Worm (Caenorhabditis elegans) whole organism, L4 larva: ENCODE results near the gene snf-10.

Experiments
- D1046.2 ChIP-seq: fragments of 200-800 bp; sonication (Bioruptor generic); IDR thresholded peaks from 2 replicates; pipeline ENCODE4 v1.3.6; 2022; ENCODE audit warnings: missing genetic modification characterization, missing compliant biosample characterization
- F10B5.3 ChIP-seq: sonication (generic microtip); optimal IDR thresholded peaks from 2 replicates; lab custom pipeline; 2016; ENCODE audit warnings: mild to moderate bottlenecking, missing genetic modification characterization, missing compliant biosample characterization
- F44E2.7 ChIP-seq: fragments of 200-800 bp; sonication (Bioruptor generic); IDR thresholded peaks from 2 replicates; pipeline ENCODE4 v2.1.2; 2022; ENCODE audit warnings: missing genetic modification characterization, missing compliant biosample characterization
- F49E8.2 ChIP-seq: sonication (generic microtip); optimal IDR thresholded peaks from 2 replicates; lab custom pipeline; 2016; ENCODE audit warnings: missing compliant biosample characterization, mild to moderate bottlenecking, missing genetic modification characterization, borderline replicate concordance
- Y48G9A.11 ChIP-seq: fragments of 200-800 bp; sonication (Bioruptor generic); IDR thresholded peaks from 2 replicates; pipeline ENCODE4 v1.3.6; 2022; ENCODE audit warnings: missing genetic modification reagents, missing genetic modification characterization, missing compliant biosample characterization
- Y75B8A.6 ChIP-seq: fragments of 200-800 bp; sonication (Bioruptor generic); IDR thresholded peaks from 2 replicates; pipeline ENCODE4 v1.3.6; 2022; ENCODE audit warnings: missing genetic modification reagents, missing genetic modification characterization, missing compliant biosample characterization
- ZK337.2 ChIP-seq: fragments of 200-800 bp; sonication (Bioruptor generic); IDR thresholded peaks from 2 replicates; pipeline ENCODE4 v1.3.6; 2022; ENCODE audit warnings: missing genetic modification reagents, missing genetic modification characterization, missing compliant biosample characterization
- ZK546.5 ChIP-seq, 2 experiments: sonication (generic microtip); optimal IDR thresholded peaks; 2 replicates each; lab custom pipeline; 2017; ENCODE audit warnings: missing biosample characterization in 2 of 2, missing genetic modification characterization in 2 of 2
- aha-1 ChIP-seq: fragments of 150-350 bp; peaks from one replicate; lab custom pipeline; 2014; ENCODE audit warnings: missing biosample characterization, missing genetic modification characterization
- ama-1 ChIP-seq: fragments of 150-350 bp; optimal IDR thresholded peaks from 2 replicates; lab custom pipeline; 2014; ENCODE audit warnings: inconsistent platforms, mixed read lengths
- ceh-28 ChIP-seq: fragments of 150-350 bp; optimal IDR thresholded peaks from 2 replicates; lab custom pipeline; 2014; ENCODE audit warnings: missing biosample characterization, missing genetic modification reagents, missing genetic modification characterization
- ceh-62 ChIP-seq: sonication (generic microtip); optimal IDR thresholded peaks from 2 replicates; lab custom pipeline; 2017; ENCODE audit warnings: missing biosample characterization, missing genetic modification characterization
- cey-2 ChIP-seq: sonication (generic microtip); optimal IDR thresholded peaks from 3 replicates; lab custom pipeline; 2017; ENCODE audit warnings: missing genetic modification characterization, mild to moderate bottlenecking, missing compliant biosample characterization, antibody characterized with exemption, borderline replicate concordance; ENCODE audit not compliant: insufficient read depth
- ctbp-1 ChIP-seq: fragments of 200-800 bp; sonication (Bioruptor generic); IDR thresholded peaks from 2 replicates; pipeline ENCODE4 v1.3.6; 2022; ENCODE audit warnings: missing genetic modification reagents, missing genetic modification characterization, missing compliant biosample characterization
- daf-12 ChIP-seq: fragments of 150-350 bp; optimal IDR thresholded peaks from 2 replicates; lab custom pipeline; 2014; ENCODE audit warnings: missing biosample characterization, missing genetic modification reagents, missing genetic modification characterization
- daf-16 ChIP-seq, 3 experiments: sonication (generic microtip); optimal IDR thresholded peaks; 2 replicates each; lab custom pipeline; 2016 to 2017; ENCODE audit warnings: missing genetic modification characterization in 3 of 3, missing genetic modification reagents in 3 of 3, mild to moderate bottlenecking in 2 of 3, missing compliant biosample characterization in 2 of 3, missing biosample characterization in 1 of 3, moderate library complexity in 1 of 3
- daf-19 ChIP-seq: fragments of 200-800 bp; sonication (Bioruptor generic); conservative IDR thresholded peaks from 2 replicates; pipeline ENCODE4 v1.3.6; 2022; ENCODE audit warnings: missing genetic modification characterization, missing compliant biosample characterization
- dmd-6 ChIP-seq: fragments of 200-800 bp; sonication (Bioruptor generic); IDR thresholded peaks from 2 replicates; pipeline ENCODE4 v1.3.6; 2022; ENCODE audit warnings: missing genetic modification reagents, missing genetic modification characterization, missing compliant biosample characterization
- dpl-1 ChIP-seq: fragments of 150-350 bp; optimal IDR thresholded peaks from 2 replicates; lab custom pipeline; 2014; ENCODE audit warnings: missing biosample characterization, missing genetic modification reagents, missing genetic modification characterization
- dve-1 ChIP-seq: sonication (generic microtip); optimal IDR thresholded peaks from 2 replicates; lab custom pipeline; 2017; ENCODE audit warnings: antibody characterized with exemption, mild to moderate bottlenecking, missing genetic modification characterization, missing compliant biosample characterization; ENCODE audit not compliant: insufficient read depth
- egl-27 ChIP-seq: sonication (generic microtip); optimal IDR thresholded peaks from 3 replicates; lab custom pipeline; 2017; ENCODE audit warnings: missing biosample characterization, missing genetic modification reagents, missing genetic modification characterization
- fos-1 ChIP-seq: fragments of 150-350 bp; optimal IDR thresholded peaks from 2 replicates; lab custom pipeline; 2014; ENCODE audit warnings: missing biosample characterization, missing genetic modification characterization
- hif-1 ChIP-seq, 2 experiments: sonication (generic microtip); optimal IDR thresholded peaks; 2 replicates each; lab custom pipeline; 2016 to 2017; ENCODE audit warnings: missing compliant biosample characterization in 2 of 2, missing genetic modification characterization in 2 of 2, missing genetic modification reagents in 2 of 2, missing genotype in 2 of 2, mild to moderate bottlenecking in 1 of 2
- hlh-30 ChIP-seq: sonication (generic microtip); optimal IDR thresholded peaks from 2 replicates; lab custom pipeline; 2017; ENCODE audit warnings: antibody characterized with exemption, mild to moderate bottlenecking, missing genetic modification characterization, missing compliant biosample characterization; ENCODE audit not compliant: insufficient read depth
- jun-1 ChIP-seq: fragments of 150-350 bp; optimal IDR thresholded peaks from 2 replicates; lab custom pipeline; 2014; ENCODE audit warnings: missing biosample characterization, missing genetic modification reagents, missing genetic modification characterization
- lin-13 ChIP-seq: fragments of 150-350 bp; optimal IDR thresholded peaks from 2 replicates; lab custom pipeline; 2014; ENCODE audit warnings: missing biosample characterization, missing genetic modification reagents, missing genetic modification characterization
- lsy-2 ChIP-seq, 2 experiments: fragments of 150-350 bp in 1 of 2; sonication (generic microtip) in 1 of 2; optimal IDR thresholded peaks; 2 replicates each; lab custom pipeline; 2014 to 2017; ENCODE audit warnings: missing biosample characterization in 2 of 2, missing genetic modification characterization in 2 of 2
- mdl-1 ChIP-seq, 2 experiments: fragments of 150-350 bp in 1 of 2; sonication (generic microtip) in 1 of 2; optimal IDR thresholded peaks; 2 replicates each; lab custom pipeline; 2014 to 2017; ENCODE audit warnings: missing biosample characterization in 2 of 2, missing genetic modification characterization in 2 of 2
- mdt-29 ChIP-seq: fragments of 200-800 bp; sonication (Bioruptor generic); IDR thresholded peaks from 2 replicates; pipeline ENCODE4 v1.3.6; 2022; ENCODE audit warnings: missing genetic modification reagents, missing genetic modification characterization, missing compliant biosample characterization
- nhr-102 ChIP-seq: sonication (generic microtip); optimal IDR thresholded peaks from 2 replicates; lab custom pipeline; 2016; ENCODE audit warnings: mild to moderate bottlenecking, missing genetic modification characterization, moderate library complexity, missing compliant biosample characterization
- nhr-28 ChIP-seq: fragments of 150-350 bp; optimal IDR thresholded peaks from 2 replicates; lab custom pipeline; 2014; ENCODE audit warnings: missing biosample characterization, missing genetic modification characterization
- nhr-48 ChIP-seq: sonication (generic microtip); optimal IDR thresholded peaks from 2 replicates; lab custom pipeline; 2016; ENCODE audit warnings: mild to moderate bottlenecking, missing genetic modification characterization, missing compliant biosample characterization
- php-3 ChIP-seq: fragments of 200-800 bp; sonication (Bioruptor generic); IDR thresholded peaks from 2 replicates; pipeline ENCODE4 v1.3.6; 2022; ENCODE audit warnings: missing genetic modification reagents, missing genetic modification characterization, missing compliant biosample characterization
- pqm-1 ChIP-seq: sonication (generic microtip); optimal IDR thresholded peaks from 2 replicates; lab custom pipeline; 2017; ENCODE audit warnings: missing biosample characterization, missing genetic modification characterization
- rbr-2 ChIP-seq: sonication (generic microtip); optimal IDR thresholded peaks from 2 replicates; lab custom pipeline; 2016; ENCODE audit warnings: missing genotype, missing genetic modification characterization, missing compliant biosample characterization
- saeg-2 ChIP-seq: fragments of 200-800 bp; sonication (Bioruptor generic); IDR thresholded peaks from 2 replicates; pipeline ENCODE4 v1.3.6; 2022; ENCODE audit warnings: missing genetic modification reagents, missing genetic modification characterization, missing compliant biosample characterization
- sdz-12 ChIP-seq: fragments of 200-800 bp; sonication (Bioruptor generic); optimal IDR thresholded peaks from 2 replicates; lab custom pipeline; 2018; ENCODE audit warnings: mild to moderate bottlenecking, missing genetic modification characterization, missing compliant biosample characterization
- snpc-1.2 ChIP-seq: fragments of 200-800 bp; sonication (Bioruptor generic); IDR thresholded peaks from 2 replicates; pipeline ENCODE4 v1.3.6; 2022; ENCODE audit warnings: missing genetic modification reagents, missing genetic modification characterization, missing compliant biosample characterization
- spr-3 ChIP-seq: fragments of 200-800 bp; sonication (Bioruptor generic); optimal IDR thresholded peaks from 2 replicates; lab custom pipeline; 2018; ENCODE audit warnings: mild to moderate bottlenecking, missing genetic modification characterization, missing compliant biosample characterization
- zfp-3 ChIP-seq: fragments of 200-800 bp; sonication (Bioruptor generic); conservative IDR thresholded peaks from 2 replicates; pipeline ENCODE4 v1.3.6; 2022; ENCODE audit warnings: missing genetic modification reagents, missing genetic modification characterization, missing compliant biosample characterization
- zip-11 ChIP-seq: fragments of 200-800 bp; sonication (Bioruptor generic); IDR thresholded peaks from 2 replicates; pipeline ENCODE4 v1.3.6; 2022; ENCODE audit warnings: missing genetic modification characterization, missing compliant biosample characterization

Gene snf-10

ce11 chrV:10416925-10417324 lies 23.7 kb downstream of the snf-10 start, which contains the start of gene F15H10.10:
TSS of gene F15H10.10 (minus strand) at chrV:10417025.
- TF ChIP-seq ceh-28 = no peak

DNA sequence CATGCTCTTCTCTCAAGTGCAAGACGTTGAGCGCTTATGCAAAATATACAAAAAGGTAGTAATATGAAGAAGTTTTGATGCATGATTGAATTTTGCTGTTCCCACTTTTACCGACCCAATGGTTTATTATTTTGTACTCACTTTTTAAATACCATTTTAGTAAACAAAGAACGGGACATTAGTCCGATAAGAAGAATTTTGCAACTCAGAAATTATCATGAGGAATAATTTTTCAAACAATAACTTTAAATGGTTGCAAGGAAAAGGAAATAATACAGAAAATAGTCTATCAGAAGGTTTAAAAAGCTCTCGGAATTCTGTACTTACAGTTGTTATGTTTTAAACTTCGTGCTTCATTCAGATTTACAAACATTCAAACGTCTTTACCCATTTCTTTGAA lies 26.0 kb downstream of the snf-10 start, which contains the start of gene F15H10.9:
F15H10.9 (minus strand) TSS at position 101 of the 400 bp plus-strand sequence.
- TF ChIP-seq daf-12 (no peak), ZK546.5 (tag; optimal IDR thresholded peaks at IDR 0.05; lab: Kevin White, UChicago) (no peak)

DNA sequence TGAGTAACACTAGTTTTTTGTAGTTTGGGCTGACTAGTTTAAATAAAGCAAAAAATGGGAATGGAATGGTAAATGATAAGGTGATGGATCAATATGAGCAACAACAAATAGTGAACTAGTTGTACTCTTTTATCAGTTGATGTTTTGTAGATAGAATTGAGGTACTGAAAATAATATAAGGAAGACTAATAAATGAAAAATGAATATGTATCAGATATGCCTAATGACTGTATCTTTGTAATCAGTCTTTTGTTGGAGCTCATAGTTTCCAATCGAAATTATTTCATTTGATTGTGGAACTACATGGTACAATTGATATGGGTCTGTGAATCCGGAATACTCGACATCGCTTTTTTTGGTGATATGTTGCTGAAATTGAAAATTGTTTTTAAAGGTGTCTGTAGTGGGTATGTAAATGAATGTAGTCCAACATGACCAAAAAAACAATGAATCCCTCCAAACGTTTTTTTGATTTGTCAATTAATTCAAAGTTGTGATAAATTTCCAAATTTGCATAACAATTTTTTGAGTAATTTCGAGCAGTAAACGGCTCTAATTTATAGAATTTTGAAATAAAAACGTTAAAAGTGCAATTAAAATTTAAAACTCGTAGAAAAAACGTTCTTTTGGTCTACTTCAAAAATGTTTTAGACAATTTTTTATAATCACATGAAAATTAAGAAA lies 30.5 kb downstream of the snf-10 start, which contains the start of gene F15H10.12:
F15H10.12 (minus strand) TSS at position 51 of the 684 bp plus-strand sequence.
- TF ChIP-seq spr-3 (GFP tag; lab: Kevin White, UChicago) = no peak
- TF ChIP-seq aha-1 (tag; lab: Kevin White, UChicago) = peak; percentile 92
- TF ChIP-seq ama-1 (lab: Kevin White, UChicago) = no peak
- TF ChIP-seq, all 104 proteins: peak for 1

DNA sequence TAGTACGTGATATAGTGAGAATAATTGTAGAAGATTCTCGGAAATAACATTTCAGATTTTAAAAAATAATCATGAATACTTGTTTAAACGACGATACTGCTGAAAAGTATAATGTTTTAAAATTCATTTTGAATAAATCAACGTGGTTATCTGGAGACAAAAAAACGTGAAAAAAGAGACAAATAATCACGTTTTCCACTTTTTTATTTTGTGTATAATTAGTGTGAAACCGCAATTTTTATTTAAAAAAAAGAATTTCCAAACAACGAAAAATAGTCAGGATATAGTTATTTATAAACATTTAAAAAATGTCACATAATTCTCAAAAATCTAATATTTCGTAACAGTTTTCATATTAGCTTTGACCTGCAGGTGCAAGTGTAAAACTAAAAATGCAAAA lies 34.3 kb downstream of the snf-10 start, which contains the start of gene F15H10.7:
F15H10.7 (minus strand) TSS at position 101 of the 400 bp plus-strand sequence.
- TF ChIP-seq daf-12 = no peak
- TF ChIP-seq lsy-2 (tag; optimal IDR thresholded peaks at IDR 0.05; lab: Kevin White, UChicago) = no peak
- TF ChIP-seq ZK546.5 (tag; optimal IDR thresholded peaks at IDR 0.05; lab: Kevin White, UChicago) = no peak
- no peak for TF ChIP-seq hlh-30 (tag; lab: Kevin White, UChicago)
- TF ChIP-seq dve-1 (tag; lab: Kevin White, UChicago) = no peak
- TF ChIP-seq sdz-12 (GFP tag; lab: Kevin White, UChicago) = no peak
- TF ChIP-seq daf-19 (GFP tag; lab: Robert Waterston, UW) = no peak
- no peak for TF ChIP-seq lin-13 (GFP tag; lab: Kevin White, UChicago)
- no peak for TF ChIP-seq F49E8.2 (tag; lab: Kevin White, UChicago)
- no peak for TF ChIP-seq jun-1 (tag; lab: Kevin White, UChicago)
- no peak for TF ChIP-seq D1046.2 (GFP tag; lab: Robert Waterston, UW)
- no peak for TF ChIP-seq pqm-1 (tag; lab: Kevin White, UChicago)
- no peak for TF ChIP-seq cey-2
- no peak for TF ChIP-seq ceh-62 (tag; lab: Kevin White, UChicago)
- TF ChIP-seq snpc-1.2 (GFP tag; lab: Robert Waterston, UW) = no peak
- no peak for TF ChIP-seq Y48G9A.11 (GFP tag; lab: Robert Waterston, UW)
- no peak for TF ChIP-seq ZK337.2 (GFP tag; lab: Robert Waterston, UW)
- TF ChIP-seq rbr-2 (tag; lab: Kevin White, UChicago) = no peak
- TF ChIP-seq mdl-1 (tag; optimal IDR thresholded peaks at IDR 0.05; lab: Kevin White, UChicago) = no peak
- TF ChIP-seq saeg-2 = no peak
- TF ChIP-seq, all 104 proteins: peak for 0

DNA sequence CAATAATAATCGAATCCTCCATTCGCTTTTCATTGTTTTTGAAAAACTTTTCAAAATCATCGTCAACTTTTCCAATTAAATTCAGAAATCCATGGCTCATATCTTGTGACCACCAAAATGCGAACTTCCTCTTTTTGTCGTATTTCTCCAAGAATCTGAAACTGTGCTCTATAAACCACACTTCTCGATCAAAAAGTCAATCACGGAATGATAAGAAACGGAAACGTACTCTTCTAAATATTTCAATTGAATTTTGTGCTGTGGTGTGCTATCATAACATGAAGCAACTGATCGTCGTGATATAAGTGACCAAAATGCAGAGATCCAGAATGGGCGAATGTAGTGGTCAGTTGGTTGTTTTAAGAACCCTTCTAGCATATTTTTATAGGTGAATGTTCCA lies 35.9 kb downstream of the snf-10 start:
- TF ChIP-seq php-3 (GFP tag; lab: Robert Waterston, UW) = no peak
- no peak for TF ChIP-seq egl-27 (tag; lab: Kevin White, UChicago)
- no peak for TF ChIP-seq dpl-1 (GFP tag; lab: Kevin White, UChicago)
- TF ChIP-seq zfp-3 = no peak
- TF ChIP-seq zip-11 (GFP tag; lab: Robert Waterston, UW) = no peak
- no peak for TF ChIP-seq daf-16 (GFP tag; optimal IDR thresholded peaks at IDR 0.05; lab: Kevin White, UChicago)
- TF ChIP-seq daf-16 (tag; optimal IDR thresholded peaks at IDR 0.05; lab: Kevin White, UChicago) = no peak
- TF ChIP-seq nhr-102 (tag; lab: Kevin White, UChicago) = no peak
- TF ChIP-seq pqm-1 (tag; lab: Kevin White, UChicago) = peak; percentile 46
- TF ChIP-seq F44E2.7 (GFP tag; lab: Robert Waterston, UW) = no peak
- TF ChIP-seq sdz-12 (GFP tag; lab: Kevin White, UChicago) = no peak
- TF ChIP-seq aha-1 (tag; lab: Kevin White, UChicago) = peak; percentile 43
- no peak for TF ChIP-seq ama-1 (lab: Kevin White, UChicago)
- TF ChIP-seq F10B5.3 (tag; lab: Kevin White, UChicago) = no peak
- no peak for TF ChIP-seq ceh-28
- no peak for TF ChIP-seq mdt-29 (GFP tag; lab: Robert Waterston, UW)
- no peak for TF ChIP-seq nhr-48 (tag; lab: Kevin White, UChicago)
- peak; percentile 61 for TF ChIP-seq dmd-6 (GFP tag; lab: Robert Waterston, UW)
- TF ChIP-seq nhr-28 = peak; percentile 58
- no peak for TF ChIP-seq Y75B8A.6 (GFP tag; lab: Robert Waterston, UW)
- TF ChIP-seq dve-1 (tag; lab: Kevin White, UChicago) = no peak
- no peak for TF ChIP-seq hif-1 (tag; optimal IDR thresholded peaks at IDR 0.05; lab: Kevin White, UChicago)
- TF ChIP-seq rbr-2 (tag; lab: Kevin White, UChicago) = no peak
- no peak for TF ChIP-seq ctbp-1 (GFP tag; lab: Robert Waterston, UW)
- TF ChIP-seq fos-1 (tag; lab: Kevin White, UChicago) = no peak
